Fruit fly (Drosophila melanogaster): ENCODE data around the gene CG34266.

- no peak for TF ChIP-seq psq (optimal IDR thresholded peaks at IDR 0.05)
- TF ChIP-seq Myc (optimal IDR thresholded peaks at IDR 0.05): no peak
- TF ChIP-seq h (optimal IDR thresholded peaks at IDR 0.05): no peak
- no peak for TF ChIP-seq Sin3A (optimal IDR thresholded peaks at IDR 0.05)
- TF ChIP-seq ttk (optimal IDR thresholded peaks at IDR 0.05): no peak
- no peak for TF ChIP-seq insv (optimal IDR thresholded peaks at IDR 0.05)
These were observed 30.2 kb downstream of the CG34266 start for dm6 chr3L:4707831-4708230.

Measured in Kc167 (cell line).